Worm (Caenorhabditis elegans): ENCODE data around the gene W03C9.8.

W03C9.8 gene

ce11 chrII:11967507-11968127 is 19.1 kb downstream of the W03C9.8 start, which contains the start of gene W03C9.5 (continued):
- TF ChIP-seq Y53F4B.3 (GFP tag; IDR thresholded peaks at IDR 0.05) (peak; percentile 55; the same call in 1 of the 2 replicates), aptf-3 (GFP tag; IDR thresholded peaks at IDR 0.05) (no peak), F49E8.2 (tag; optimal IDR thresholded peaks at IDR 0.05; ENCODE audit: insufficient read depth) (peak; percentile 63), zfh-2 (GFP tag; conservative IDR thresholded peaks at IDR 0.05) (peak; percentile 94), unc-130 (GFP tag; optimal IDR thresholded peaks at IDR 0.05) (peak; percentile 20), ztf-3 (GFP tag; optimal IDR thresholded peaks at IDR 0.05) (peak; percentile 39), aptf-2 (GFP tag; conservative IDR thresholded peaks at IDR 0.05) (peak; percentile 79), ceh-100 (GFP tag; IDR thresholded peaks at IDR 0.05) (peak; percentile 99), lin-26 (GFP tag; IDR thresholded peaks at IDR 0.05) (peak; percentile 77), egrh-3 (GFP tag; IDR thresholded peaks at IDR 0.05) (peak; percentile 76), F10E7.11 (tag; optimal IDR thresholded peaks at IDR 0.05) (no peak), madf-3 (GFP tag; IDR thresholded peaks at IDR 0.05) (peak; percentile 100), tbp1 (GFP tag; optimal IDR thresholded peaks at IDR 0.05) (peak; percentile 73), efl-1 (GFP tag; optimal IDR thresholded peaks at IDR 0.05) (peak; percentile 58), hlh-26 (GFP tag; conservative IDR thresholded peaks at IDR 0.05) (no peak), mes-4 (tag; optimal IDR thresholded peaks at IDR 0.05) (no peak), B0035.1 (tag; optimal IDR thresholded peaks at IDR 0.05) (peak; percentile 50), F57C9.4 (tag; optimal IDR thresholded peaks at IDR 0.05) (no peak), zim-3 (tag; optimal IDR thresholded peaks at IDR 0.05) (peak; percentile 70), F39B2.1 (GFP tag; IDR thresholded peaks at IDR 0.05) (no peak), atf-7 (tag; optimal IDR thresholded peaks at IDR 0.05) (peak; percentile 70), lsl-1 (GFP tag; optimal IDR thresholded peaks at IDR 0.05) (peak; percentile 72), gei-17 (GFP tag; optimal IDR thresholded peaks at IDR 0.05) (peak; percentile 10), F23B12.7 (tag; optimal IDR thresholded peaks at IDR 0.05; ENCODE audit: insufficient read depth) (peak; percentile 94), snpc-1.3 (tag; optimal IDR thresholded peaks at IDR 0.05; ENCODE audit: insufficient read depth) (no peak), Y95B8A.8 (GFP tag; IDR thresholded peaks at IDR 0.05) (peak; percentile 90), Y56A3A.18 (GFP tag; IDR thresholded peaks at IDR 0.05) (no peak), ama-1 (optimal IDR thresholded peaks at IDR 0.05) (no peak), ama-1 (GFP tag; optimal IDR thresholded peaks at IDR 0.05) (no peak), ZK185.1 (tag; optimal IDR thresholded peaks at IDR 0.05; ENCODE audit: poor library complexity, severe bottlenecking) (peak; percentile 71), sptf-2 (GFP tag; optimal IDR thresholded peaks at IDR 0.05) (no peak), mel-28 (tag; optimal IDR thresholded peaks at IDR 0.05; ENCODE audit: borderline replicate concordance) (no peak)

ce11 chrII:11968275-11968674 is 19.7 kb downstream of the W03C9.8 start, which contains the start of gene mex-1:
Gene mex-1 (plus strand): TSS chrII:11968637.
- no peak for TF ChIP-seq egl-18 (GFP tag; IDR thresholded peaks at IDR 0.05)
- no peak for TF ChIP-seq gei-17 (GFP tag; optimal IDR thresholded peaks at IDR 0.05)
- TF ChIP-seq bed-1 (GFP tag; IDR thresholded peaks at IDR 0.05): no peak
- TF ChIP-seq ceh-27 (GFP tag; optimal IDR thresholded peaks at IDR 0.05): no peak
- TF ChIP-seq lin-40 (tag; optimal IDR thresholded peaks at IDR 0.05): no peak
- peak; percentile 93 for TF ChIP-seq snpc-1.3 (tag; optimal IDR thresholded peaks at IDR 0.05; ENCODE audit: insufficient read depth)
- TF ChIP-seq nfya-1 (tag; optimal IDR thresholded peaks at IDR 0.05; ENCODE audit: borderline replicate concordance, insufficient read depth): no peak
- TF ChIP-seq nfyb-1 (GFP tag; IDR thresholded peaks at IDR 0.05): peak; percentile 85; the same call in 1 of the 2 replicates
- TF ChIP-seq ZK185.1 (tag; optimal IDR thresholded peaks at IDR 0.05; ENCODE audit: poor library complexity, severe bottlenecking): no peak
- no peak for TF ChIP-seq let-607 (tag; optimal IDR thresholded peaks at IDR 0.05)
- TF ChIP-seq ccch-3 (GFP tag; optimal IDR thresholded peaks at IDR 0.05): no peak
- peak; percentile 91 for TF ChIP-seq ceh-100 (GFP tag; IDR thresholded peaks at IDR 0.05)
- TF ChIP-seq zim-3 (tag; optimal IDR thresholded peaks at IDR 0.05): no peak
- TF ChIP-seq sdz-38 (tag; optimal IDR thresholded peaks at IDR 0.05): no peak
- TF ChIP-seq let-526 (GFP tag; IDR thresholded peaks at IDR 0.05): no peak
- TF ChIP-seq F10E7.11 (tag; optimal IDR thresholded peaks at IDR 0.05): no peak
- no peak for TF ChIP-seq F39B2.1 (GFP tag; IDR thresholded peaks at IDR 0.05)
- peak; percentile 78 for TF ChIP-seq attf-6 (GFP tag; IDR thresholded peaks at IDR 0.05)
- TF ChIP-seq sptf-2 (GFP tag; optimal IDR thresholded peaks at IDR 0.05): no peak
- TF ChIP-seq F52B5.7 (tag; optimal IDR thresholded peaks at IDR 0.05): no peak
- TF ChIP-seq madf-8 (GFP tag; conservative IDR thresholded peaks at IDR 0.05): peak; percentile 98
- no peak for TF ChIP-seq cebp-2 (GFP tag; IDR thresholded peaks at IDR 0.05)
- no peak for TF ChIP-seq atf-7 (tag; optimal IDR thresholded peaks at IDR 0.05)
